Worm (Caenorhabditis elegans): ENCODE measurements around the gene ZC404.16.

- TF ChIP-seq gmeb-1 (tag; optimal IDR thresholded peaks at IDR 0.05) (no peak), unc-62 (GFP tag; optimal IDR thresholded peaks at IDR 0.05) (no peak), mab-5 (tag; optimal IDR thresholded peaks at IDR 0.05) (no peak)
Observed at ce11 chrV:6813862-6814261, 40.2 kb upstream of the ZC404.16 start.
